Fruit fly (Drosophila melanogaster): ENCODE results near the gene CG4743.

The CG4743 gene

DNA sequence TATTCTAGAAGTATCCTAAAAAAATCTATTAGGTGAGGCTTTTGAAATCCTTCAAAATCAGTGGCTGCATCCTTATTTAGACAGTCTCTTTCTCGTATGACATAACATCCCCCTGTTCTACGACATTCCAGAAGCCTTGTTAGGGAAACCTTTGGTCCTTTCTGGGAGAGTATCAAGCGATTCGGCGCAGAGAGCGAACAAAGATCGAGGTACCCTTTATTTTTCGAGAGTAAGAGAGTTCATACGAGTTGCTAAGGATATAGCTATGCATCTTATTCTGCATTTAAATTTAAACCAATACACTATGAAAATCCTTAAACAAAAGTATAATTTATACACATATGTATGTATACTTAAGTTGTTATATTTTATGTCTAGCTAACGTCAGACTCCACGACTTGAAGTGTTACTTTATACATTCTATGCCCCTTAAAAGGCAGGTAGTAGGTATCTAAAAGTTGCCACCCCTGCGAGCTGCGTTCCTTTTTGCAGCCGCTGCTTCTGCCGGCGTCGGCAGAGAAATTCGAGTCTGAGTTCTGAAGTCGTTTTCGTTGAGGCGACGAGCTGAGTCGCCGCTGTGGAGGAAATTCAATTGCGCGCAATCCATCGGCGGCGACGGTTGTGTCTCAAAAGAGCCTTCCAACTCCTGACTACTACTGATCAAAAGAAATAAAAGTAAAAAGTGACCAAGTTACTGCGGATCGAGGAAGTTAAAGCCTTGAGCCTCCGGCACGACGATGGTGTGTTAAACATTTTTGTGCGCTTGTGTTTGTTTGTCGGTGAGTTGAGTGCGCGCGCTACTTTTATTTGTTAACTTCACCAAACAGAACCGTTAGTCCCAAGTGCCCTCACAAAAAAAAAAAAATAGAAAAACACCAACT, 42.8 kb downstream of the CG4743 start, which contains the start of gene jigr1:
TSS of gene jigr1 (plus strand) at position 550 of the 881 bp plus-strand sequence.
- no peak for TF ChIP-seq cnc (optimal IDR thresholded peaks at IDR 0.05)
- TF ChIP-seq CG33017 (tag; optimal IDR thresholded peaks at IDR 0.05) = no peak
- no peak for TF ChIP-seq toe (GFP tag; optimal IDR thresholded peaks at IDR 0.05)
- TF ChIP-seq CG5204 (GFP tag; optimal IDR thresholded peaks at IDR 0.05) = no peak
- TF ChIP-seq ovo (GFP tag; optimal IDR thresholded peaks at IDR 0.05) = no peak
- no peak for TF ChIP-seq Clk (GFP tag; optimal IDR thresholded peaks at IDR 0.05)
- TF ChIP-seq pad (GFP tag; optimal IDR thresholded peaks at IDR 0.05) = no peak
- no peak for TF ChIP-seq CG1620 (GFP tag; optimal IDR thresholded peaks at IDR 0.05)
- TF ChIP-seq CG14711 (tag; optimal IDR thresholded peaks at IDR 0.05) = no peak
- no peak for TF ChIP-seq cic (GFP tag; optimal IDR thresholded peaks at IDR 0.05)
- no peak for TF ChIP-seq CG7045 (GFP tag; optimal IDR thresholded peaks at IDR 0.05)
- TF ChIP-seq CG7101 (tag; optimal IDR thresholded peaks at IDR 0.05) = no peak
- TF ChIP-seq CG11617 (GFP tag; optimal IDR thresholded peaks at IDR 0.05) = no peak

DNA sequence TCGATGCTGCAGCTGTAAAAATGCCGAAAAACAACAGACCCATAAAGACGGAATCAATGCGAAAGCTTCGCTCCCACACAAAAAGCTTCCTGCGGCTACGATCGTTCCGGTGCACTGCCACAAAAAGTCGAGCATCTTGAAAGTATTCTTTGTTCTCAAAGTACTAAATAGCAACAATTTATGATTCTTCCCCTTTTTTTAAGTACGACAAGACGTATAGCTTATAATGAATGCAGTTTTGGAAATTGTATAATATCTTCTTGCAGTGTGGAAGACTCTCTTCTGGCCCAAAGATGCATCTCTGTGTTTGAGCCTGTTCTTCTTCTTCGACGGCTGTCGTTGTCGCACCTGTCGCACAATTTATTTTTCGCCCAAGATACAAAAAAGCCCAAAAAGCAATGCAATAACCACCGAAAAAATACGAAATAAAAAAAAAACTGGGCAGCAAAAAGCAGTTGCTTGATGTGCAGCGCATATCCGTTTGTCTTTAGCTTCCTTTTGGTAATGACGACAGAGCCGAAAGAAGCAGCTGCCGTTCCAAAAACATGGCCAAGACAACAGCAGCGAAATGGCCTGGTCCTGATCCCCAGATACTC, 46.4 kb downstream of the CG4743 start:
- TF ChIP-seq Clk (GFP tag; optimal IDR thresholded peaks at IDR 0.05) (no peak), bab1 (GFP tag; optimal IDR thresholded peaks at IDR 0.05) (no peak), CG33017 (tag; optimal IDR thresholded peaks at IDR 0.05) (no peak), kay (GFP tag; ENCODE audit: borderline replicate concordance) (no peak), cnc (optimal IDR thresholded peaks at IDR 0.05) (no peak), CG12768 (GFP tag; optimal IDR thresholded peaks at IDR 0.05) (no peak), pad (GFP tag; optimal IDR thresholded peaks at IDR 0.05) (no peak), CG5204 (GFP tag; optimal IDR thresholded peaks at IDR 0.05) (no peak), CG7101 (tag; optimal IDR thresholded peaks at IDR 0.05) (no peak), ovo (GFP tag; optimal IDR thresholded peaks at IDR 0.05) (no peak), Hr96 (GFP tag; optimal IDR thresholded peaks at IDR 0.05) (no peak), CG11617 (GFP tag; optimal IDR thresholded peaks at IDR 0.05) (no peak), CG7045 (GFP tag; optimal IDR thresholded peaks at IDR 0.05) (no peak), toe (GFP tag; optimal IDR thresholded peaks at IDR 0.05) (no peak), cic (GFP tag; optimal IDR thresholded peaks at IDR 0.05) (no peak), CG14711 (tag; optimal IDR thresholded peaks at IDR 0.05) (no peak), Crg-1 (GFP tag; optimal IDR thresholded peaks at IDR 0.05) (no peak), Mnt (GFP tag; optimal IDR thresholded peaks at IDR 0.05) (no peak), CG1620 (GFP tag; optimal IDR thresholded peaks at IDR 0.05) (no peak)

DNA sequence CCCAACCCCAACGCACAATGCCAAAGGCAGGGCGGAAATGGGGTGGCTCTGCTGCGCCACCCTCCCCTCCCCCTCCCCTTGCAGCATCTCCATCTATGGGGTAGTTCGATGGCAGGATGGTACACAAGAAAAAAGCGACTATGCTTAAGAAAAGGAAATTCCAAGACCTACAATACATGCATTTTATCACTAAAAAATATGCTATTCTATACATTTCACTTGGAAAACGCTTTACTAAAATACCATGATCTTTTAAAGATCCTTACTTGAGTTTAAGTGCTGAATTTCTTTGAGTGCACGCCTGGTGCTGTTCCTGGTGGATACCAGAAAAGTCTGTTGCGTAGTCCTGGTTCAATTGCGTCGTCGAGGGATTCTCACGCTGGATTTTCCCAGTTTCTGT, 49.3 kb downstream of the CG4743 start:
- TF ChIP-seq CG12768 (GFP tag; optimal IDR thresholded peaks at IDR 0.05) (no peak), bab1 (GFP tag; optimal IDR thresholded peaks at IDR 0.05) (no peak), CG11617 (GFP tag; optimal IDR thresholded peaks at IDR 0.05) (no peak), CG7101 (tag; optimal IDR thresholded peaks at IDR 0.05) (no peak), ovo (GFP tag; optimal IDR thresholded peaks at IDR 0.05) (no peak), toe (GFP tag; optimal IDR thresholded peaks at IDR 0.05) (no peak), CG5204 (GFP tag; optimal IDR thresholded peaks at IDR 0.05) (no peak), CG14711 (tag; optimal IDR thresholded peaks at IDR 0.05) (no peak), Crg-1 (GFP tag; optimal IDR thresholded peaks at IDR 0.05) (no peak)

DNA sequence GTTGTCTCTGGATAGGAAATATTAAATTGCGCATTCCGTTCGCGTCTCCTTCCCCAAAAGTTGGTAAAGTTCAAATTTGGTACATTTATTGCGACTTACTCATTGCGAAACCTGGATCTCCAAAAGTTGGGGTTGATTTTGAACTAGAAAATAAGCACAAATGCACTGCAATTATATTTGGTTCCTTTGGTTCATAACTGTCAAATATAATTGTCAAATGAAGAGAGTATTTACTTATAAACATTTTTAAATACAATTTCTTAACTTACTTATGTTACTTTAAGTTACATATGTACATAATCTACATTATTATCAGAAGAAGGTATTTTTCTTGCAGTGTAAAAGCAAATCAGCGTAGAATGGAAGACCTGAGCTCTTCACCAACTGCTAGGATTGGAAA, 49.8 kb downstream of the CG4743 start:
- TF ChIP-seq CG1620 (GFP tag; optimal IDR thresholded peaks at IDR 0.05) (no peak), toe (GFP tag; optimal IDR thresholded peaks at IDR 0.05) (no peak), tj (GFP tag; optimal IDR thresholded peaks at IDR 0.05) (no peak), CG5204 (GFP tag; optimal IDR thresholded peaks at IDR 0.05) (no peak), Crg-1 (GFP tag; optimal IDR thresholded peaks at IDR 0.05) (no peak), CG7045 (GFP tag; optimal IDR thresholded peaks at IDR 0.05) (no peak), cnc (optimal IDR thresholded peaks at IDR 0.05) (no peak), cic (GFP tag; optimal IDR thresholded peaks at IDR 0.05) (no peak), CG12768 (GFP tag; optimal IDR thresholded peaks at IDR 0.05) (no peak), kay (GFP tag; ENCODE audit: borderline replicate concordance) (no peak), CG11617 (GFP tag; optimal IDR thresholded peaks at IDR 0.05) (no peak)

All from whole organism, adult.